Worm (Caenorhabditis elegans): Measurements from ENCODE around the gene dmd-7.

dmd-7 gene

DNA sequence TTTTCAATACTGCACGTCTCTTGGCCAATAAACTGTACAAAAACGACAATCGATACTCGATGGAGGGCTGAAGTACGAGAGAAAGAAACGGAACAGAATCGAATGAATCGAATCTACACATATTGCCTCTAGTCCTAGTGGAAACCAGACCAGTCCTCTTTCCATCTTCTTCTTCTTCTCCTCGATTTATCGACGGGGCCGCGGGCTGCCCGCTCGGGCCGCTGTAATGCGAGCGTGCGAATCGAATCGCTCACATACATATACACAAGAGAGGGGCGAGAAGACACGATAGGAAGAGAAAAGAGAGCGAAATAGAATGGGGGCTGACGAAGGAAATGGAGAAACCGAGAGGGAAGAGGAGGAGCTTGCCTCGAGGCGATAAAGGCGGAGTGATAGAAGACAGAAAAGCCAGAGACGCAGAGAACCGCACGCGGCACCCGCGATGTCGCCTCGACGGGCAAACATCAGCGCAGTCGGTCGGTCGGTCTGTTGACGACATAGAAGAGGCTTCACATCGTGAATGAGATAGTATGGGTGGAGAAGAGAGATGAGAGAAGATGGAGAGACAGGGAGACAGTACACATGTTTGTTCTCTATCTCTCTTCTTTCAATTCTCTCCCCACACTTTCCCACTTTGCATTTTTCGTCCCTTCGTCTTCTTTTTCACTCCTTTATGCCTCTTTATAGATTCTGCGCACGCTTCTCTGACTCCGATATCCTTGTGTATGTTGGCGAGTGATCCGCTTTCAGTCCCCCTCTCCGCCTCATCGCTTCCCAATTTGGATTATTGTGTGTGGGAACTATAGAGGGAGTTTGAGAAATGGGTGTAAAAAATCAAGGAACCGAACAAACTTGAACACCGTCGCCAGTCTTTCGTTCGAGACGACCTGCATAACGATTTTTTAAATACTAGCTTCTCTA lies 19.1 kb upstream of the dmd-7 start (continued):
- TF ChIP-seq hif-1 (tag; optimal IDR thresholded peaks at IDR 0.05) (peak; percentile 47 to 95), tra-1 (GFP tag; IDR thresholded peaks at IDR 0.05) (peak; percentile 90), egl-43 (GFP tag; IDR thresholded peaks at IDR 0.05) (peak; percentile 88), egl-27 (tag; optimal IDR thresholded peaks at IDR 0.05) (peak; percentile 66), nhr-48 (tag; optimal IDR thresholded peaks at IDR 0.05) (peak; percentile 96), jun-1 (tag; optimal IDR thresholded peaks at IDR 0.05) (peak; percentile 72), ceh-28 (tag; optimal IDR thresholded peaks at IDR 0.05) (peak; percentile 76), dmd-8 (GFP tag; IDR thresholded peaks at IDR 0.05) (peak; percentile 75; the same call in 1 of the 2 replicates), Y48G9A.11 (GFP tag; IDR thresholded peaks at IDR 0.05) (no peak), F44E2.7 (GFP tag; IDR thresholded peaks at IDR 0.05) (no peak), mxl-3 (GFP tag; optimal IDR thresholded peaks at IDR 0.05) (peak; percentile 92)

DNA sequence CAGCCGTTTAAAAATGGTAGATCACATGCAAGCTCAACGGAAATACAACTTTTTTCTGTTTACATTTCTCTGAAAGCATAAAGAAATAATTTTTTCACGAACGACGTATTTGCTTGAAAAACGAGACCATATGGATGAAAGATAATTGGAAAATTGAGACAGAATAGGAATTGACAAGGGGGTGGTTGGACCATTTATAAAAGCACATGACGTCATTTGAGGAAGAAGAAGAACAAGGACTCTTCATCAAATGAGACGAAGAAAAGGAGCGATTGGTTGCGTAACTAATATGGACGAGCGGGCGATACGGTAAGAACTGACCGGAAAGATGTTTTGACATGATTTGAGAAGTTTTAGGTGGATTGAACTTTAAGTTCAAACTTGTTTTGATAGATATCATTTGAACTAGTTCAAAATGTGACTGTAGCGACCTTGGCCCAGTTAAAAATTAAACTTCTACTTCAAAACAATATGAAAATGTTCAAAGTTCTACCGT lies 18.3 kb upstream of the dmd-7 start:
- no peak for TF ChIP-seq gei-8 (GFP tag; optimal IDR thresholded peaks at IDR 0.05)
- TF ChIP-seq daf-12 (tag; optimal IDR thresholded peaks at IDR 0.05), result no peak
- 0 out of 2 replicates have a peak, but pooled peaks have one; percentile 3 for TF ChIP-seq lim-7 (GFP tag; IDR thresholded peaks at IDR 0.05)
- TF ChIP-seq daf-16 (GFP tag; optimal IDR thresholded peaks at IDR 0.05), result no peak
- peak; percentile 17 for TF ChIP-seq daf-16 (tag; optimal IDR thresholded peaks at IDR 0.05)
- no peak for TF ChIP-seq F44E2.7 (GFP tag; IDR thresholded peaks at IDR 0.05)
- TF ChIP-seq mdt-29 (GFP tag; IDR thresholded peaks at IDR 0.05), result peak; percentile 42; the same call in 1 of the 2 replicates
- no peak for TF ChIP-seq ceh-62 (tag; optimal IDR thresholded peaks at IDR 0.05)
- TF ChIP-seq mxl-2 (GFP tag; conservative IDR thresholded peaks at IDR 0.05), result no peak
- no peak for TF ChIP-seq nhr-48 (tag; optimal IDR thresholded peaks at IDR 0.05)
- TF ChIP-seq egl-27 (tag; optimal IDR thresholded peaks at IDR 0.05), result no peak
- TF ChIP-seq nhr-77 (tag; optimal IDR thresholded peaks at IDR 0.05), result no peak
- peak; percentile 51; the same call in 1 of the 2 replicates for TF ChIP-seq Y75B8A.6 (GFP tag; IDR thresholded peaks at IDR 0.05)
- no peak for TF ChIP-seq zfp-2 (tag; optimal IDR thresholded peaks at IDR 0.05)
- no peak for TF ChIP-seq zip-2 (tag; optimal IDR thresholded peaks at IDR 0.05)
- TF ChIP-seq nhr-237 (tag; optimal IDR thresholded peaks at IDR 0.05), result no peak
- TF ChIP-seq dmd-8 (GFP tag; IDR thresholded peaks at IDR 0.05), result no peak
- TF ChIP-seq nhr-28 (tag; optimal IDR thresholded peaks at IDR 0.05), result peak; percentile 28
- TF ChIP-seq pha-4 (GFP tag; IDR thresholded peaks at IDR 0.05), result peak; percentile 51; the same call in 1 of the 2 replicates
- peak; percentile 50 for TF ChIP-seq pha-4 (tag; optimal IDR thresholded peaks at IDR 0.05)
- TF ChIP-seq mxl-3 (GFP tag; optimal IDR thresholded peaks at IDR 0.05), result no peak
- peak; percentile 7 for TF ChIP-seq nhr-6 (tag; optimal IDR thresholded peaks at IDR 0.05)
- TF ChIP-seq dpl-1 (GFP tag; optimal IDR thresholded peaks at IDR 0.05), result no peak
- no peak for TF ChIP-seq unc-130 (GFP tag; optimal IDR thresholded peaks at IDR 0.05)
- peak; percentile 14 for TF ChIP-seq mep-1 (tag; optimal IDR thresholded peaks at IDR 0.05)
- no peak for TF ChIP-seq nhr-111 (GFP tag; optimal IDR thresholded peaks at IDR 0.05)
- no peak for TF ChIP-seq nhr-25 (tag; optimal IDR thresholded peaks at IDR 0.05; ENCODE audit: borderline replicate concordance, insufficient read depth)
- TF ChIP-seq lin-13 (GFP tag; optimal IDR thresholded peaks at IDR 0.05), result peak; percentile 63
- no peak for TF ChIP-seq ceh-28 (tag; optimal IDR thresholded peaks at IDR 0.05)
- TF ChIP-seq attf-4 (tag; optimal IDR thresholded peaks at IDR 0.05), result no peak
- no peak for TF ChIP-seq ceh-32 (tag; optimal IDR thresholded peaks at IDR 0.05; ENCODE audit: poor library complexity)
- TF ChIP-seq fos-1 (tag; optimal IDR thresholded peaks at IDR 0.05), result peak; percentile 12
- TF ChIP-seq hif-1 (tag; optimal IDR thresholded peaks at IDR 0.05), result no peak
- TF ChIP-seq ces-1 (GFP tag; optimal IDR thresholded peaks at IDR 0.05), result no peak
- peak in 1 of 2 experiments; percentile 90 for TF ChIP-seq unc-62 (GFP tag; optimal IDR thresholded peaks at IDR 0.05 in 1 of 2)
- TF ChIP-seq unc-62 (tag; optimal IDR thresholded peaks at IDR 0.05), result no peak
- no peak for TF ChIP-seq daf-8 (GFP tag; IDR thresholded peaks at IDR 0.05)
- TF ChIP-seq Y5F2A.4 (GFP tag; optimal IDR thresholded peaks at IDR 0.05), result no peak
- TF ChIP-seq aly-2 (tag; optimal IDR thresholded peaks at IDR 0.05), result no peak
- no peak for TF ChIP-seq ztf-7 (tag; optimal IDR thresholded peaks at IDR 0.05)
- no peak for TF ChIP-seq nhr-76 (tag; optimal IDR thresholded peaks at IDR 0.05)
- TF ChIP-seq madf-5 (GFP tag; IDR thresholded peaks at IDR 0.05), result no peak
- no peak for TF ChIP-seq daf-19 (GFP tag; conservative IDR thresholded peaks at IDR 0.05)
